Worm (Caenorhabditis elegans) whole organism, L3 larva: ENCODE results near the gene nasp-2.
A peak's percentile ranks its signal among the peaks of the same experiment; 100 is the strongest.

ENCODE experiments used
- R02D3.7 ChIP-seq: fragments of 150-350 bp; optimal IDR thresholded peaks from 2 replicates; lab custom pipeline; 2014; ENCODE audit warnings: missing biosample characterization, missing genetic modification characterization
- ZK546.5 ChIP-seq: sonication (generic microtip); optimal IDR thresholded peaks from 2 replicates; lab custom pipeline; 2017; ENCODE audit warnings: missing biosample characterization, missing genetic modification characterization
- ama-1 ChIP-seq: fragments of 150-350 bp; optimal IDR thresholded peaks from 2 replicates; lab custom pipeline; 2018
- ceh-16 ChIP-seq: sonication (generic microtip); optimal IDR thresholded peaks from 2 replicates; lab custom pipeline; 2017; ENCODE audit warnings: missing biosample characterization, missing genetic modification characterization
- ceh-28 ChIP-seq: fragments of 150-350 bp; optimal IDR thresholded peaks from 2 replicates; lab custom pipeline; 2014; ENCODE audit warnings: missing biosample characterization, missing genetic modification reagents, missing genetic modification characterization
- ceh-82 ChIP-seq: fragments of 150-350 bp; optimal IDR thresholded peaks from 2 replicates; lab custom pipeline; 2014; ENCODE audit warnings: missing biosample characterization, missing genetic modification characterization
- ceh-9 ChIP-seq: sonication (generic microtip); optimal IDR thresholded peaks from 2 replicates; lab custom pipeline; 2018; ENCODE audit warnings: missing biosample characterization, missing genetic modification characterization
- egl-27 ChIP-seq: sonication (generic microtip); optimal IDR thresholded peaks from 4 replicates; lab custom pipeline; 2017; ENCODE audit warnings: missing biosample characterization, missing genetic modification reagents, missing genetic modification characterization
- elt-2 ChIP-seq: sonication (generic microtip); optimal IDR thresholded peaks from 2 replicates; lab custom pipeline; 2016; ENCODE audit warnings: missing genetic modification reagents, mild to moderate bottlenecking, missing genetic modification characterization, missing compliant biosample characterization
- elt-3 ChIP-seq, 3 experiments: fragments of 150-350 bp in 1 of 3; sonication (generic microtip) in 2 of 3; optimal IDR thresholded peaks; 2 replicates in 2 of 3; 4 replicates in 1 of 3; lab custom pipeline; 2014 to 2017; ENCODE audit warnings: missing biosample characterization in 3 of 3, missing genetic modification characterization in 3 of 3
- eor-1 ChIP-seq, 2 experiments: fragments of 150-350 bp; optimal IDR thresholded peaks; 2 replicates each; lab custom pipeline; 2014 to 2018; ENCODE audit warnings: missing biosample characterization in 2 of 2, missing genetic modification characterization in 2 of 2
- fkh-2 ChIP-seq: fragments of 150-350 bp; optimal IDR thresholded peaks from 2 replicates; lab custom pipeline; 2014; ENCODE audit warnings: missing biosample characterization, missing genetic modification reagents, missing genetic modification characterization
- fos-1 ChIP-seq: fragments of 150-350 bp; optimal IDR thresholded peaks from 2 replicates; lab custom pipeline; 2014; ENCODE audit warnings: missing biosample characterization, missing genetic modification characterization
- hmg-11 ChIP-seq: sonication (generic microtip); optimal IDR thresholded peaks from 2 replicates; lab custom pipeline; 2016; ENCODE audit warnings: missing genetic modification characterization, missing compliant biosample characterization
- lin-15B ChIP-seq: fragments of 150-350 bp; optimal IDR thresholded peaks from 2 replicates; lab custom pipeline; 2014; ENCODE audit warnings: missing biosample characterization, missing genetic modification characterization
- lin-39 ChIP-seq: fragments of 150-350 bp; optimal IDR thresholded peaks from 2 replicates; lab custom pipeline; 2018; ENCODE audit warnings: missing biosample characterization, missing genetic modification reagents, missing genetic modification characterization
- mdl-1 ChIP-seq: fragments of 150-350 bp; optimal IDR thresholded peaks from 2 replicates; lab custom pipeline; 2014; ENCODE audit warnings: missing biosample characterization, missing genetic modification characterization
- mml-1 ChIP-seq: fragments of 150-350 bp; sonication (generic microtip); optimal IDR thresholded peaks from 3 replicates; lab custom pipeline; 2014; ENCODE audit warnings: missing biosample characterization, missing genetic modification characterization
- nhr-11 ChIP-seq: fragments of 150-350 bp; optimal IDR thresholded peaks from 2 replicates; lab custom pipeline; 2014; ENCODE audit warnings: missing biosample characterization, missing genetic modification characterization
- nhr-12 ChIP-seq: fragments of 150-350 bp; optimal IDR thresholded peaks from 2 replicates; lab custom pipeline; 2014; ENCODE audit warnings: missing biosample characterization, missing genetic modification characterization
- nhr-25 ChIP-seq: sonication (generic microtip); optimal IDR thresholded peaks from 2 replicates; lab custom pipeline; 2017; ENCODE audit warnings: missing biosample characterization, missing genetic modification characterization
- nhr-28 ChIP-seq: fragments of 150-350 bp; optimal IDR thresholded peaks from 2 replicates; lab custom pipeline; 2014; ENCODE audit warnings: missing biosample characterization, missing genetic modification characterization
- nhr-43 ChIP-seq: sonication (generic microtip); optimal IDR thresholded peaks from 2 replicates; lab custom pipeline; 2016; ENCODE audit warnings: mild to moderate bottlenecking, missing genetic modification characterization, missing compliant biosample characterization; ENCODE audit not compliant: poor library complexity, severe bottlenecking
- nhr-76 ChIP-seq: fragments of 150-350 bp; sonication (generic microtip); optimal IDR thresholded peaks from 5 replicates; lab custom pipeline; 2014; ENCODE audit warnings: missing biosample characterization, missing genetic modification characterization
- nhr-77 ChIP-seq: fragments of 150-350 bp; optimal IDR thresholded peaks from 2 replicates; lab custom pipeline; 2014; ENCODE audit warnings: missing biosample characterization, missing genetic modification characterization
- pha-4 ChIP-seq: fragments of 150-350 bp; optimal IDR thresholded peaks from 2 replicates; lab custom pipeline; 2014; ENCODE audit warnings: missing biosample characterization, missing genetic modification reagents, missing genetic modification characterization
- pqm-1 ChIP-seq: fragments of 150-350 bp; optimal IDR thresholded peaks from 2 replicates; lab custom pipeline; 2017; ENCODE audit warnings: missing biosample characterization, missing genetic modification characterization, inconsistent platforms
- sea-2 ChIP-seq: fragments of 150-350 bp; sonication (generic microtip); optimal IDR thresholded peaks from 4 replicates; lab custom pipeline; 2014; ENCODE audit warnings: missing biosample characterization, missing genetic modification reagents, missing genetic modification characterization
- skn-1 ChIP-seq: fragments of 150-350 bp; optimal IDR thresholded peaks from 2 replicates; lab custom pipeline; 2014; ENCODE audit warnings: missing biosample characterization, missing genetic modification characterization
- snpc-4 ChIP-seq: fragments of 150-350 bp; optimal IDR thresholded peaks from 2 replicates; lab custom pipeline; 2014; ENCODE audit warnings: missing biosample characterization, missing genetic modification characterization
- tbx-2 ChIP-seq: sonication (generic microtip); optimal IDR thresholded peaks from 2 replicates; lab custom pipeline; 2016; ENCODE audit warnings: mild to moderate bottlenecking, missing genetic modification characterization, missing compliant biosample characterization
- ztf-11 ChIP-seq: fragments of 150-350 bp; optimal IDR thresholded peaks from 2 replicates; lab custom pipeline; 2014; ENCODE audit warnings: missing biosample characterization, missing genetic modification characterization
- ztf-4 ChIP-seq: fragments of 150-350 bp; optimal IDR thresholded peaks from 2 replicates; lab custom pipeline; 2014; ENCODE audit warnings: missing biosample characterization, missing genetic modification characterization

nasp-2 gene

ce11 chrV:13285284-13285683, 26.8 kb downstream of the nasp-2 start:
- TF ChIP-seq nhr-25 (tag; lab: Kevin White, UChicago) = peak; percentile 21
- no peak for TF ChIP-seq mdl-1 (tag; lab: Kevin White, UChicago)

DNA sequence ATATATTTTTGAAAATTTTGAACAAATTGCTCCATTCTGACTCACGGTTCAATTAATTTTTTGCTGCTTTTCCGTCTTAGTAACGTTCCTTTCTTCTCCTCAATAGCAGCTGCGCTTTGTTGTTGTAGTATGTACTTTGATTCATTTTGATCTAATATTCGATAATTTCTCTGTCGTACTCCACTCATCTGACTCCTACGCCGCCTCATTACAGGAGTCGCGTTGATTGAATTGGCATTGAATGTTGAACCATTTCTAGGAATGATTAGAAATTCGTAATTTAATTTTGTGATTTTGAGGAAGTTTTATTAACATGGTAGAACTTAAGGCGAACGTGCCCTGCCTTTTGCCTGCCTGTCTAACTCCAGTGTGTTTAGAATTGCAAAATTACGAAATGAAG, 29.1 kb downstream of the nasp-2 start:
- TF ChIP-seq nhr-28 (tag; lab: Kevin White, UChicago) = no peak
- no peak for TF ChIP-seq nhr-25 (tag; lab: Kevin White, UChicago)
- TF ChIP-seq ZK546.5 (tag; lab: Kevin White, UChicago) = no peak
- no peak for TF ChIP-seq nhr-76 (tag; lab: Kevin White, UChicago)
- no peak for TF ChIP-seq egl-27
- TF ChIP-seq eor-1 (tag; optimal IDR thresholded peaks at IDR 0.05; lab: Kevin White, UChicago) = no peak
- TF ChIP-seq lin-39 (tag; lab: Kevin White, UChicago) = no peak
- TF ChIP-seq nhr-77 (tag; lab: Kevin White, UChicago) = no peak
- no peak for TF ChIP-seq ztf-4 (tag; lab: Kevin White, UChicago)
- no peak for TF ChIP-seq nhr-12 (tag; lab: Kevin White, UChicago)
- no peak for TF ChIP-seq mml-1
- no peak for TF ChIP-seq nhr-43 (tag; lab: Kevin White, UChicago)
- no peak for TF ChIP-seq mdl-1 (tag; lab: Kevin White, UChicago)
- TF ChIP-seq sea-2 (GFP tag; lab: Kevin White, UChicago) = no peak
- TF ChIP-seq lin-15B (tag; lab: Kevin White, UChicago) = no peak
- TF ChIP-seq hmg-11 (tag; lab: Kevin White, UChicago) = no peak
- TF ChIP-seq ceh-9 (tag; lab: Kevin White, UChicago) = no peak
- TF ChIP-seq nhr-11 (tag; lab: Kevin White, UChicago) = no peak
- TF ChIP-seq fkh-2 (tag; lab: Kevin White, UChicago) = no peak

- no peak for TF ChIP-seq ama-1 (lab: Kevin White, UChicago)
- TF ChIP-seq nhr-28 (tag; lab: Kevin White, UChicago) = no peak
- TF ChIP-seq nhr-77 (tag; lab: Kevin White, UChicago) = no peak
- TF ChIP-seq mdl-1 (tag; lab: Kevin White, UChicago) = no peak
- TF ChIP-seq ztf-4 (tag; lab: Kevin White, UChicago) = no peak
- TF ChIP-seq R02D3.7 (tag; lab: Kevin White, UChicago) = no peak
These were observed 31.7 kb downstream of the nasp-2 start for ce11 chrV:13280382-13280781.

DNA sequence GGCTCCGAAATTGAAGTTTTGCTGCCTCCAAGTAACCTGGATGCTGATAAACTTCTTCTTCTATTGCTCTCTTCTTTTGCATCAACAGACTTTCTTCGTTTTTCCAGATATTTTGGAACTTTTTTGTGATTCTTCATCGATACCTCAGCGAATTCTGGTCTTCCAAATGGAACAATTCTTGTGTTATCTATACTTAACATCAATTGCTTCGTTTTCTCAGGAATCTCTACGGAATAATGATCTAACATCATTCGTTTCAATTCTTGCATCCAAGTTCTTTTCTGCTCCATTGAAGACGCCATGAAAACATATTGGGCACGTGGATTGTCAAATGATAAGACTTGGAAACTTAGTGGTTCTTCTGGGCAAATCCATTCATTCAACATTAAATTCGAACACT, 36.1 kb downstream of the nasp-2 start, which contains the start of gene F32F2.4:
Gene F32F2.4 (plus strand): TSS at position 301 of the 400 bp plus-strand sequence.
- no peak for TF ChIP-seq egl-27
- no peak for TF ChIP-seq ceh-16 (tag; lab: Kevin White, UChicago)
- TF ChIP-seq fkh-2 (tag; lab: Kevin White, UChicago) = no peak
- TF ChIP-seq ceh-28 (tag; lab: Kevin White, UChicago) = no peak
- no peak for TF ChIP-seq eor-1 (tag; optimal IDR thresholded peaks at IDR 0.05; lab: Kevin White, UChicago)

- TF ChIP-seq pqm-1 (tag; lab: Kevin White, UChicago) (peak; percentile 22), nhr-77 (tag; lab: Kevin White, UChicago) (no peak), ztf-11 (tag; lab: Kevin White, UChicago) (no peak), snpc-4 (no peak), elt-2 (peak; percentile 73), nhr-12 (tag; lab: Kevin White, UChicago) (no peak), ceh-16 (tag; lab: Kevin White, UChicago) (no peak)
- TF ChIP-seq, all 47 proteins: peak for 2
These were observed 37.4 kb downstream of the nasp-2 start for ce11 chrV:13274615-13275014.

DNA sequence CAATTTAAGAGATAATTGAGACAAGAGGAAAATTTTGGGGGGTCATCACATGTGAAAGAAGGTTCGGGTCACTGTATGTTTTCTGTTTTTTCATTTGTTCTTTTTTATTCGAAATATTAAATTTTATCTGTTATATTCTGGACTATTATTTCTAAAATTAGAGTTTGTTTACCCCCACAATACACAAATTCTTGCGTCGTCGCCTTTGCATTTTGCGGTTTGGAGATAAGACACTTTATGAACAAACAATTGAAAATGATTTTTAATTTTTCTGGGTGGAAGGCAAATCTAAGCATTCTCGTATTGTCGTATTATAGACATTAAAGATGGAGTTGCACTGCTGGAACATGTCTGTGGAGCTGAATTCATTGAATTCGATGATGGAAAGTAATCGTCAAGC, 38.8 kb downstream of the nasp-2 start:
- TF ChIP-seq pha-4 (tag; lab: Kevin White, UChicago) (peak; percentile 50), pqm-1 (tag; lab: Kevin White, UChicago) (peak; percentile 35), elt-2 (peak; percentile 68), tbx-2 (no peak)

DNA sequence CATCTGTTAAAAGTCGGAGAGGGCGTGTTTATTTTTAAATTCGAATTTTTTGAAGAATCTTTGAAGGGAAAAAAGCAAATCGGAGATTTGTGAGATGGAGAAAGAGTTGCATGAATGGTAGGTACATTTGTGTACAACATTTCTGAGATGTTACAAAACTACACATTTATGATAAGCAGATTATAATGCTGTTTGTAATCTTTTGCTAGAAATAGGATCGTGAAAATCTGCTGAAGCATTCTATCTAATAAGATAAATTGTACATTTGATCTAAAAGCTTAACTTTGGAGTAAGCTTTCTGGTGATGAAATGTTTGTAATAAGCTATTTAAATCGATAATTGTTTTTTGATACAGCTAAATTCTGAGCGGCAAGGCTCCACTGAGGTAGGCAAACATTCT, 39.8 kb downstream of the nasp-2 start:
- TF ChIP-seq nhr-11 (tag; lab: Kevin White, UChicago) = no peak
- TF ChIP-seq elt-3 (tag; optimal IDR thresholded peaks at IDR 0.05; lab: Kevin White, UChicago) = no peak
- TF ChIP-seq snpc-4 = no peak
- TF ChIP-seq ztf-11 (tag; lab: Kevin White, UChicago) = no peak
- TF ChIP-seq eor-1 (tag; optimal IDR thresholded peaks at IDR 0.05; lab: Kevin White, UChicago) = no peak
- TF ChIP-seq pha-4 (tag; lab: Kevin White, UChicago) = no peak
- TF ChIP-seq nhr-28 (tag; lab: Kevin White, UChicago) = no peak
- TF ChIP-seq fos-1 (tag; lab: Kevin White, UChicago) = no peak
- no peak for TF ChIP-seq ceh-82
- TF ChIP-seq mml-1 = no peak
- TF ChIP-seq nhr-77 (tag; lab: Kevin White, UChicago) = no peak
- no peak for TF ChIP-seq skn-1 (tag; lab: Kevin White, UChicago)
- TF ChIP-seq R02D3.7 (tag; lab: Kevin White, UChicago) = no peak
- TF ChIP-seq sea-2 (GFP tag; lab: Kevin White, UChicago) = no peak
- TF ChIP-seq ceh-28 (tag; lab: Kevin White, UChicago) = no peak
- TF ChIP-seq nhr-12 (tag; lab: Kevin White, UChicago) = no peak
- TF ChIP-seq lin-39 (tag; lab: Kevin White, UChicago) = no peak
